Worm (Caenorhabditis elegans): ENCODE data around the gene F02D10.6.

ce11 chrX:13421068-13421467, 30.4 kb downstream of the F02D10.6 start:
- no peak for TF ChIP-seq ama-1 (optimal IDR thresholded peaks at IDR 0.05)
- no peak for TF ChIP-seq ets-7 (tag; optimal IDR thresholded peaks at IDR 0.05)
- TF ChIP-seq pes-1 (GFP tag; IDR thresholded peaks at IDR 0.05): no peak
- no peak for TF ChIP-seq hmbx-1 (tag; optimal IDR thresholded peaks at IDR 0.05)
- TF ChIP-seq ceh-13 (GFP tag; optimal IDR thresholded peaks at IDR 0.05): no peak
- no peak for TF ChIP-seq ceh-36 (tag; optimal IDR thresholded peaks at IDR 0.05)

All from whole organism, early embryonic.